Worm (Caenorhabditis elegans): ENCODE results near the gene K09E3.2.

Gene K09E3.2

DNA sequence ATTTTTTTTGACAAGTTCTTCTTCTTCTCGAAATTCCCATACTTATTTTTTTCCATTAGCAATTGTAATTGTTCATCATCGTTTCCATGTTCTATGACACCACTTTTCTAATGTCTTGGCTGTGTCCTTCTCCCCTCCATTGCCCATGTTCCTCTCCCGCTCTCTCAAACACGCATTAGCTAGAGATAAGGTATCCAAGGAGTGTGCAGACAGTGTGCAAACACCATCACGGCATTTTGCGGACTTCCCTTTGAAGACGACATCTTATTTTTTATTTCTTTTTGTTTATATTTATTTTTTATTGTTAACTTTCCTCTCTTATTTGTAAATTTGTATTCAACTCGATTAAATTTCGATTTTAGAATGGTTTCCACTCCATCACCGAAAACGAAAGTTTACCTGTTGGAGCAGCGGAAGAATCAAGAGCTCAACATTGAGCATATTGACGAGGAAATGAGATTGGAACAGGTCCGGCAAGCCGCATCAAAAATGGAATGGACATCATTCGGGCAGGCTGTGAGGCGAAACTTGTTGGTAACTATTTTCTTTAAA, 33.8 kb downstream of the K09E3.2 start, which contains the start of gene mdt-1.2:
mdt-1.2 (plus strand) TSS at position 363 of the 552 bp plus-strand sequence.
- TF ChIP-seq ztf-4 (tag; optimal IDR thresholded peaks at IDR 0.05) (peak; percentile 44), vab-15 (tag; optimal IDR thresholded peaks at IDR 0.05) (no peak), nhr-12 (tag; optimal IDR thresholded peaks at IDR 0.05) (no peak), lir-3 (tag; optimal IDR thresholded peaks at IDR 0.05; ENCODE audit: poor library complexity) (peak; percentile 48), nhr-47 (tag; optimal IDR thresholded peaks at IDR 0.05) (peak; percentile 82), jun-1 (tag; optimal IDR thresholded peaks at IDR 0.05) (no peak), skn-1 (tag; optimal IDR thresholded peaks at IDR 0.05) (peak; percentile 77), hpl-2 (GFP tag; optimal IDR thresholded peaks at IDR 0.05) (no peak), hlh-4 (tag; optimal IDR thresholded peaks at IDR 0.05) (no peak), fos-1 (tag; optimal IDR thresholded peaks at IDR 0.05) (peak; percentile 33), efl-1 (optimal IDR thresholded peaks at IDR 0.05) (peak; percentile 67 to 75), efl-1 (GFP tag; optimal IDR thresholded peaks at IDR 0.05 in 1 of 2) (peak; percentile 53 to 96), ceh-82 (tag; optimal IDR thresholded peaks at IDR 0.05) (peak; percentile 68 to 81 (median 77)), alr-1 (tag; optimal IDR thresholded peaks at IDR 0.05; ENCODE audit: borderline replicate concordance) (no peak), irx-1 (tag; optimal IDR thresholded peaks at IDR 0.05) (peak; percentile 40), dsc-1 (tag; optimal IDR thresholded peaks at IDR 0.05) (peak; percentile 70), egl-13 (tag; optimal IDR thresholded peaks at IDR 0.05) (peak; percentile 65), nhr-28 (tag; optimal IDR thresholded peaks at IDR 0.05) (no peak), sptf-1 (tag; optimal IDR thresholded peaks at IDR 0.05) (no peak), blmp-1 (tag; optimal IDR thresholded peaks at IDR 0.05) (peak; percentile 71), unc-62 (GFP tag; optimal IDR thresholded peaks at IDR 0.05) (no peak), lin-13 (GFP tag; optimal IDR thresholded peaks at IDR 0.05) (peak; percentile 34), dpl-1 (GFP tag; optimal IDR thresholded peaks at IDR 0.05) (peak; percentile 61 to 72 (median 65)), ama-1 (optimal IDR thresholded peaks at IDR 0.05) (no peak), nhr-76 (tag; optimal IDR thresholded peaks at IDR 0.05) (no peak), tbx-2 (tag; optimal IDR thresholded peaks at IDR 0.05) (peak; percentile 77), nhr-71 (tag; optimal IDR thresholded peaks at IDR 0.05) (peak; percentile 87), C16A3.4 (tag; optimal IDR thresholded peaks at IDR 0.05) (peak; percentile 82), nhr-84 (tag; optimal IDR thresholded peaks at IDR 0.05) (no peak), egl-27 (tag; optimal IDR thresholded peaks at IDR 0.05) (no peak), unc-30 (tag; optimal IDR thresholded peaks at IDR 0.05) (no peak), ceh-8 (GFP tag; optimal IDR thresholded peaks at IDR 0.05) (peak; percentile 24), mdl-1 (tag; optimal IDR thresholded peaks at IDR 0.05) (peak in 1 of 2 experiments; percentile 86), hlh-17 (GFP tag; optimal IDR thresholded peaks at IDR 0.05; ENCODE audit: borderline replicate concordance) (no peak), tlp-1 (tag; optimal IDR thresholded peaks at IDR 0.05) (no peak), Y116A8C.19 (tag; optimal IDR thresholded peaks at IDR 0.05; ENCODE audit: borderline replicate concordance) (no peak), lin-15B (tag; optimal IDR thresholded peaks at IDR 0.05) (no peak), zag-1 (tag; optimal IDR thresholded peaks at IDR 0.05) (no peak), nhr-237 (tag; optimal IDR thresholded peaks at IDR 0.05) (no peak), sup-37 (GFP tag; optimal IDR thresholded peaks at IDR 0.05) (no peak), lsy-2 (tag; optimal IDR thresholded peaks at IDR 0.05) (peak; percentile 76 to 78), fkh-10 (GFP tag; optimal IDR thresholded peaks at IDR 0.05) (no peak), sox-4 (tag; optimal IDR thresholded peaks at IDR 0.05) (no peak), grh-1 (GFP tag; IDR thresholded peaks at IDR 0.05) (peak; percentile 39; the same call in 1 of the 2 replicates), ceh-90 (tag; optimal IDR thresholded peaks at IDR 0.05) (no peak), mef-2 (tag; optimal IDR thresholded peaks at IDR 0.05) (no peak), C04F5.9 (tag; optimal IDR thresholded peaks at IDR 0.05) (peak; percentile 68), snu-23 (GFP tag; optimal IDR thresholded peaks at IDR 0.05) (peak; percentile 88), aly-2 (tag; optimal IDR thresholded peaks at IDR 0.05) (no peak), isw-1 (GFP tag; IDR thresholded peaks at IDR 0.05) (peak; percentile 49), mep-1 (tag; optimal IDR thresholded peaks at IDR 0.05) (peak; percentile 95), ceh-63 (GFP tag; optimal IDR thresholded peaks at IDR 0.05) (no peak), unc-130 (tag; optimal IDR thresholded peaks at IDR 0.05) (peak; percentile 93), lin-14 (GFP tag; optimal IDR thresholded peaks at IDR 0.05) (peak; percentile 92)

Data from whole organism, L1 larva.